Fruit fly (Drosophila melanogaster): ENCODE measurements around the gene Clic.

DNA sequence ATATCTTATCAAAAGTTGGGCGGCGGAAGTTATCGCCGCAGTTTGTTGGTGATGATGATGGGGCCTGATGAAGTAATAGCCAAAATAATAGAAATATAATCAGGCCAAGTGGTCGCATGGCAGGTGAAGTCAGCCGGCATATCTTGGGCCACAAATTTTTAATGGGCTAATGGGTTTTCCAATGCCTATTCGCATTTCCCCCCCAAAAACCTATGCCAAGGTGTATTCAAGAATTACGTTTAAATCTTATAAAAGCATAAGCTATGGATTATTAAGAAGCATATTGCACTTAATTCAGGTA is 4.0 kb downstream of the Clic start:
- no peak for TF ChIP-seq psq (optimal IDR thresholded peaks at IDR 0.05)
- TF ChIP-seq Sin3A (optimal IDR thresholded peaks at IDR 0.05) = no peak
- TF ChIP-seq h (optimal IDR thresholded peaks at IDR 0.05) = no peak
- TF ChIP-seq insv (optimal IDR thresholded peaks at IDR 0.05) = no peak
- TF ChIP-seq ttk (optimal IDR thresholded peaks at IDR 0.05) = no peak
